Fruit fly (Drosophila melanogaster) whole organism, embryonic: Measurements from ENCODE around the gene Vps4.
"Not testable (repeated sequence)": the region's sequence is repeated elsewhere in the genome, so short reads cannot be mapped to it uniquely, and the experiment has no call there.

Experiments used
- Blimp-1 ChIP-seq: fragments of 200-800 bp; sonication (Bioruptor generic); optimal IDR thresholded peaks from 3 replicates; lab custom pipeline; 2018; ENCODE audit warnings: missing biosample characterization, missing genetic modification characterization, mild to moderate bottlenecking, moderate library complexity, missing genetic modification reagents
- CG10147 ChIP-seq: fragments of 200-800 bp; sonication (Bioruptor generic); optimal IDR thresholded peaks from 2 replicates; lab custom pipeline; 2019; ENCODE audit warnings: missing biosample characterization, mild to moderate bottlenecking, missing genetic modification characterization, moderate library complexity
- CG10321 ChIP-seq: fragments of 200-800 bp; sonication (Bioruptor generic); IDR thresholded peaks from 2 replicates; pipeline ENCODE4 v1.3.6; 2022; ENCODE audit warnings: missing biosample characterization, missing genetic modification characterization
- CG11085 ChIP-seq: fragments of 200-800 bp; sonication (Bioruptor generic); IDR thresholded peaks from 2 replicates; pipeline ENCODE4 v1.3.6; 2022; ENCODE audit warnings: missing biosample characterization, missing genetic modification characterization
- CG1233 ChIP-seq: fragments of 200-800 bp; sonication (Bioruptor generic); optimal IDR thresholded peaks from 4 replicates; lab custom pipeline; 2018; ENCODE audit warnings: missing biosample characterization, mild to moderate bottlenecking, missing genetic modification characterization
- CG12769 ChIP-seq: fragments of 200-800 bp; sonication (Bioruptor generic); optimal IDR thresholded peaks from 2 replicates; lab custom pipeline; 2019; ENCODE audit warnings: missing biosample characterization, mild to moderate bottlenecking, missing genetic modification characterization, moderate library complexity
- CG12942 ChIP-seq: fragments of 200-800 bp; sonication (Bioruptor generic); optimal IDR thresholded peaks from 3 replicates; lab custom pipeline; 2016; ENCODE audit warnings: missing biosample characterization, missing genetic modification characterization
- CG13424 ChIP-seq: fragments of 200-800 bp; sonication (Bioruptor generic); optimal IDR thresholded peaks from 2 replicates; lab custom pipeline; 2019; ENCODE audit warnings: missing biosample characterization, mild to moderate bottlenecking, missing genetic modification characterization, moderate library complexity
- CG15011 ChIP-seq: fragments of 200-800 bp; sonication (Bioruptor generic); optimal IDR thresholded peaks from 3 replicates; lab custom pipeline; 2018; ENCODE audit warnings: missing biosample characterization, mild to moderate bottlenecking, missing genetic modification characterization
- CG1529 ChIP-seq: fragments of 200-800 bp; sonication (Bioruptor generic); optimal IDR thresholded peaks from 3 replicates; lab custom pipeline; 2018; ENCODE audit warnings: missing biosample characterization, missing genetic modification characterization
- CG2199 ChIP-seq: fragments of 200-800 bp; sonication (Bioruptor generic); IDR thresholded peaks from 3 replicates; pipeline ENCODE4 v1.3.6; 2022; ENCODE audit warnings: missing biosample characterization, missing genetic modification characterization
- CG2202 ChIP-seq: fragments of 200-800 bp; sonication (Bioruptor generic); optimal IDR thresholded peaks from 2 replicates; lab custom pipeline; 2018; ENCODE audit warnings: missing biosample characterization, mild to moderate bottlenecking, missing genetic modification characterization
- CG30403 ChIP-seq: fragments of 200-800 bp; sonication (Bioruptor generic); optimal IDR thresholded peaks from 3 replicates; lab custom pipeline; 2016; ENCODE audit warnings: missing biosample characterization, missing genetic modification characterization
- CG4282 ChIP-seq: fragments of 200-800 bp; sonication (Bioruptor generic); optimal IDR thresholded peaks from 2 replicates; lab custom pipeline; 2016; ENCODE audit warnings: missing biosample characterization, missing genetic modification characterization
- CG6654 ChIP-seq: fragments of 200-800 bp; sonication (Bioruptor generic); optimal IDR thresholded peaks from 2 replicates; lab custom pipeline; 2017; ENCODE audit warnings: missing biosample characterization, mild to moderate bottlenecking, missing genetic modification characterization
- CG8944 ChIP-seq: fragments of 200-800 bp; sonication (Bioruptor generic); optimal IDR thresholded peaks from 3 replicates; lab custom pipeline; 2016; ENCODE audit warnings: missing biosample characterization, missing genetic modification characterization
- CG9609 ChIP-seq: fragments of 200-800 bp; sonication (Bioruptor generic); optimal IDR thresholded peaks from 3 replicates; lab custom pipeline; 2016; ENCODE audit warnings: missing biosample characterization, missing genetic modification characterization
- CTCF ChIP-seq: fragments of 200-800 bp; sonication (Bioruptor generic); optimal IDR thresholded peaks from 2 replicates; lab custom pipeline; 2017; ENCODE audit warnings: missing biosample characterization, mild to moderate bottlenecking, missing genetic modification characterization, moderate library complexity
- Dip2 ChIP-seq: fragments of 200-800 bp; sonication (Bioruptor generic); IDR thresholded peaks from 2 replicates; pipeline ENCODE4 v1.3.6; 2022; ENCODE audit warnings: missing biosample characterization, missing genetic modification characterization
- Dip3 ChIP-seq: fragments of 200-800 bp; sonication (Bioruptor generic); optimal IDR thresholded peaks from 3 replicates; lab custom pipeline; 2016; ENCODE audit warnings: missing biosample characterization, missing genetic modification characterization
- Doc2 ChIP-seq: fragments of 200-800 bp; sonication (Bioruptor generic); IDR thresholded peaks from 2 replicates; pipeline ENCODE4 v1.3.6; 2022; ENCODE audit warnings: missing biosample characterization, missing genetic modification characterization
- Gug ChIP-seq: fragments of 200-800 bp; sonication (Bioruptor generic); IDR thresholded peaks from 4 replicates; pipeline ENCODE4 v1.3.6; 2022; ENCODE audit warnings: missing biosample characterization, missing genetic modification characterization
- HLH4C ChIP-seq: fragments of 200-800 bp; sonication (Bioruptor generic); IDR thresholded peaks from 3 replicates; pipeline ENCODE4 v1.3.6; 2022; ENCODE audit warnings: missing biosample characterization, missing genetic modification characterization; ENCODE audit not compliant: partially characterized antibody
- MESR4 ChIP-seq: fragments of 200-800 bp; sonication (Bioruptor generic); optimal IDR thresholded peaks from 2 replicates; lab custom pipeline; 2018; ENCODE audit warnings: missing biosample characterization, mild to moderate bottlenecking, missing genetic modification characterization, moderate library complexity
- Poxn ChIP-seq: fragments of 200-800 bp; sonication (Bioruptor generic); IDR thresholded peaks from 2 replicates; pipeline ENCODE4 v1.3.6; 2022; ENCODE audit warnings: missing biosample characterization, missing genetic modification characterization
- Ptx1 ChIP-seq: fragments of 200-800 bp; sonication (Bioruptor generic); IDR thresholded peaks from 2 replicates; pipeline ENCODE4 v1.3.6; 2022; ENCODE audit warnings: missing biosample characterization, missing genetic modification characterization
- Stat92E ChIP-seq, 3 experiments: fragments of >200 bp in 2 of 3; fragments of 200-800 bp in 1 of 3; sonication (Bioruptor generic) in 1 of 3; optimal IDR thresholded peaks; 2 replicates each; lab custom pipeline; 2017 to 2019; ENCODE audit warnings: missing biosample characterization in 3 of 3, missing genetic modification characterization in 3 of 3, mild to moderate bottlenecking in 1 of 3, moderate library complexity in 1 of 3
- Tbp ChIP-seq: fragments of >200 bp; optimal IDR thresholded peaks from 2 replicates; lab custom pipeline; 2018; ENCODE audit warnings: missing biosample characterization, missing genetic modification characterization
- Vsx1 ChIP-seq: fragments of 200-800 bp; sonication (Bioruptor generic); optimal IDR thresholded peaks from 2 replicates; lab custom pipeline; 2017; ENCODE audit warnings: missing biosample characterization, mild to moderate bottlenecking, missing genetic modification characterization, missing genetic modification reagents
- bbx ChIP-seq: fragments of 200-800 bp; sonication (Bioruptor generic); IDR thresholded peaks from 2 replicates; pipeline ENCODE4 v1.3.6; 2022; ENCODE audit warnings: missing biosample characterization, missing genetic modification characterization; ENCODE audit not compliant: partially characterized antibody
- cas ChIP-seq: fragments of 200-800 bp; sonication (Bioruptor generic); IDR thresholded peaks from 2 replicates; pipeline ENCODE4 v1.3.6; 2022; ENCODE audit warnings: missing biosample characterization, missing genetic modification characterization
- cato ChIP-seq: fragments of 200-800 bp; sonication (Bioruptor generic); optimal IDR thresholded peaks from 2 replicates; lab custom pipeline; 2016; ENCODE audit warnings: missing biosample characterization, missing genetic modification characterization, borderline replicate concordance
- chn ChIP-seq: fragments of 200-800 bp; sonication (Bioruptor generic); optimal IDR thresholded peaks from 2 replicates; lab custom pipeline; 2016; ENCODE audit warnings: missing biosample characterization, missing genetic modification characterization
- crol ChIP-seq: fragments of 200-800 bp; sonication (Bioruptor generic); IDR thresholded peaks from 2 replicates; pipeline ENCODE4 v1.3.6; 2022; ENCODE audit warnings: missing biosample characterization, missing genetic modification characterization
- esg ChIP-seq: fragments of 200-800 bp; sonication (Bioruptor generic); conservative IDR thresholded peaks from 2 replicates; pipeline ENCODE4 v1.3.6; 2022; ENCODE audit warnings: missing biosample characterization, missing genetic modification characterization
- gcm2 ChIP-seq: fragments of 200-800 bp; sonication (Bioruptor generic); optimal IDR thresholded peaks from 2 replicates; lab custom pipeline; 2016; ENCODE audit warnings: missing biosample characterization, missing genetic modification characterization
- grn ChIP-seq: fragments of 200-800 bp; sonication (Bioruptor generic); optimal IDR thresholded peaks from 3 replicates; lab custom pipeline; 2017; ENCODE audit warnings: missing biosample characterization, missing genetic modification characterization
- maf-S ChIP-seq: fragments of 200-800 bp; sonication (Bioruptor generic); optimal IDR thresholded peaks from 2 replicates; lab custom pipeline; 2016; ENCODE audit warnings: missing biosample characterization, missing genetic modification characterization
- onecut ChIP-seq: fragments of 200-800 bp; sonication (Bioruptor generic); IDR thresholded peaks from 2 replicates; pipeline ENCODE4 v1.3.6; 2022; ENCODE audit warnings: missing biosample characterization, missing genetic modification characterization
- pita ChIP-seq: fragments of 200-800 bp; sonication (Bioruptor generic); optimal IDR thresholded peaks from 2 replicates; lab custom pipeline; 2017; ENCODE audit warnings: missing biosample characterization, mild to moderate bottlenecking, missing genetic modification characterization
- pnt ChIP-seq: fragments of 200-800 bp; sonication (Bioruptor generic); optimal IDR thresholded peaks from 3 replicates; lab custom pipeline; 2016; ENCODE audit warnings: missing biosample characterization, missing genetic modification characterization
- psq ChIP-seq: fragments of 200-800 bp; sonication (Bioruptor generic); optimal IDR thresholded peaks from 2 replicates; lab custom pipeline; 2017; ENCODE audit warnings: missing biosample characterization, missing genetic modification characterization
- ranshi ChIP-seq: fragments of 200-800 bp; sonication (Bioruptor generic); IDR thresholded peaks from 2 replicates; pipeline ENCODE4 v1.3.6; 2022; ENCODE audit warnings: missing biosample characterization, missing genetic modification characterization
- sisA ChIP-seq: fragments of 200-800 bp; sonication (Bioruptor generic); IDR thresholded peaks from 2 replicates; pipeline ENCODE4 v1.3.6; 2022; ENCODE audit warnings: missing biosample characterization, missing genetic modification characterization
- sr ChIP-seq: fragments of 200-800 bp; sonication (Bioruptor generic); IDR thresholded peaks from 3 replicates; pipeline ENCODE4 v1.3.6; 2022; ENCODE audit warnings: missing biosample characterization, missing genetic modification characterization
- zfh2 ChIP-seq: fragments of 200-800 bp; sonication (Bioruptor generic); optimal IDR thresholded peaks from 2 replicates; lab custom pipeline; 2016; ENCODE audit warnings: missing biosample characterization, missing genetic modification characterization

Vps4 gene

dm6 chrX:17887877-17888276, 19.6 kb upstream of the Vps4 start, which contains the start of gene CG6788:
CG6788 (plus strand) TSS chrX:17888177.
- no peak for TF ChIP-seq CG30403
- TF ChIP-seq CG1233: no peak
- no peak for TF ChIP-seq CG13424 (tag; lab: Kevin White, UChicago)
- no peak for TF ChIP-seq Blimp-1
- no peak for TF ChIP-seq Gug (GFP tag; lab: Robert Waterston, UW)

dm6 chrX:17889247-17889646, 18.2 kb upstream of the Vps4 start, which contains the start of gene Gss1:
Gss1 (plus strand) TSS chrX:17889547.
- TF ChIP-seq onecut (GFP tag; lab: Robert Waterston, UW); esg; maf-S: not testable (repeated sequence)
- TF ChIP-seq, all 482 proteins: peak for 0; not testable (repeated sequence) for 482

dm6 chrX:17899402-17899801, 8.1 kb upstream of the Vps4 start, which contains the start of gene Gss2:
Gss2 (plus strand) TSS chrX:17899702.
- not testable (repeated sequence) for TF ChIP-seq CG9609, ranshi, Dip2
- TF ChIP-seq, all 482 proteins: peak for 0; not testable (repeated sequence) for 482

DNA sequence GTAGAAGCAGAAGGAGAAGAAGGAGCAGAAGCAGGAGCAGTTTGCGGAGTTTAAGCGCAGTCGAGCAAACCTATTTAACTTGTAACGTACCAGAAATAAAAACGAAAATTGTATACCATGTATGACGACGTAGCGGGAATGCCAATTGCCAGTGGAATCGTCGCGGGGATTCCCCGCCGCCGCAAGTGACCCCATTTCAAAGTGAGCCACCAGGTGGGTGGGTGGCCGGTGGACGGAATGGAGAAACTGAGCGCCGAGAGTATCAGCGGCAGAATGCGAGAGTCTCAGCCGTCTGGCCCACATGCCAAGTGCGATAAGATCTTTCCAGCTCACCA, 3.1 kb downstream of the Vps4 start:
- TF ChIP-seq CG10147 (GFP tag; lab: Kevin White, UChicago) (no peak), CG15011 (no peak), Dip3 (GFP tag; lab: Kevin White, UChicago) (no peak), Stat92E (GFP tag; optimal IDR thresholded peaks at IDR 0.05; lab: Kevin White, UChicago) (no peak), grn (peak; percentile 73), crol (0 out of 2 replicates have a peak, but pooled peaks have one; percentile 22), CG9609 (no peak), HLH4C (GFP tag; lab: Robert Waterston, UW) (no peak), CG6654 (GFP tag; lab: Kevin White, UChicago) (no peak), CG12769 (peak; percentile 71), CG10321 (GFP tag; lab: Robert Waterston, UW) (0 out of 2 replicates have a peak, but pooled peaks have one; percentile 12), CG1529 (GFP tag; lab: Kevin White, UChicago) (no peak), cas (GFP tag; lab: Robert Waterston, UW) (no peak), sisA (GFP tag; lab: Robert Waterston, UW) (no peak), Doc2 (GFP tag; lab: Robert Waterston, UW) (no peak), CG11085 (no peak), CG4282 (GFP tag; lab: Kevin White, UChicago) (no peak), Poxn (no peak), CG8944 (GFP tag; lab: Kevin White, UChicago) (no peak)

DNA sequence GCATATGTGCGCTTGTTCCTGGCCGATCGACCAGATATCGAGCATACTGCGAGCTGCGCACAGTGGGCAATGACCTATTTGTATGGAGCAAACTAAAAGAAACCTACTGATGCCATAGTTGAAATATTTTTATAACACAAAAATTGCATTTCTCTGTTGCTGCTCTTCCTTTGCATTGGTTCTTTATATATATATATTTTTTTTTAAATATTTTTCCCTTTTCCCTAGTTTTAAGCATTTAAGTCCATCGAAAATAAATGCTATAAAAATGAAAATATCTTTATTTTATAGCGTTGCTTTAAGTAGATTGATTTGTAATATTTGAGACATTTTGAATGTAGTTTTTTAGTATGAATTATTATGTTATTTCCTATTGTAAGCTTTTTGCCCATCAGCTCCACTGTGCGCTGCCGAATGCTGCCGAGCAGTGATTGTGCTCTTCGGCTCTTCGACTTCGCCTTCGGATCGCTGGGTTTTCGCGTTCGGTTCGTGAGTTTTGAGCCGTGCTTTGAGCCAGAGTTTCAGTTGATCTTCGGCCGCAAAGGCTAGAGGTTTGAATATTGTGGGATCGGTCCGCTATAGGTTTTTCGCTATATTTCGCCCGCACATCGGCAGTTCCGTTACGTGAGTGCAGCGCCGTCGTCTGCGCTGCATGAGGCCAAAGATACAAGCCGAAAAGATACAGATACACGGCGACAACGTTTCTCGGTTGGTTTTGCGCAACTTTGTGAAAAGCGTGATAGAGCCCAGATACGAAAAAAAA, 3.6 kb downstream of the Vps4 start, which contains the start of gene CG6847:
Gene CG6847, plus strand, starts transcription at position 522 of the 763 bp plus-strand sequence.
- peak; percentile 60 for TF ChIP-seq Vsx1 (GFP tag; lab: Kevin White, UChicago)
- peak; percentile 5 for TF ChIP-seq chn (GFP tag; lab: Kevin White, UChicago)
- peak; percentile 16 for TF ChIP-seq psq (GFP tag; lab: Kevin White, UChicago)
- TF ChIP-seq cato (GFP tag; lab: Kevin White, UChicago): peak; percentile 10
- no peak for TF ChIP-seq pita
- TF ChIP-seq Blimp-1: peak; percentile 31
- peak; percentile 60; the same call in 2 of the 3 replicates for TF ChIP-seq sr (GFP tag; lab: Robert Waterston, UW)
- TF ChIP-seq bbx (GFP tag; lab: Robert Waterston, UW): peak; percentile 31; the same call in 1 of the 2 replicates
- TF ChIP-seq Ptx1: peak; percentile 69
- no peak for TF ChIP-seq Tbp (GFP tag; lab: Kevin White, UChicago)
- TF ChIP-seq CTCF: no peak
- TF ChIP-seq CG2199: no peak
- TF ChIP-seq CG12942 (GFP tag; lab: Kevin White, UChicago): peak; percentile 22
- TF ChIP-seq CG2202 (tag; lab: Kevin White, UChicago): no peak
- no peak for TF ChIP-seq zfh2 (GFP tag; lab: Kevin White, UChicago)
- TF ChIP-seq gcm2 (GFP tag; lab: Kevin White, UChicago): no peak
- TF ChIP-seq pnt (GFP tag; lab: Kevin White, UChicago): peak; percentile 16
- TF ChIP-seq MESR4 (GFP tag; lab: Kevin White, UChicago): no peak
